Worm (Caenorhabditis elegans): ENCODE results near the gene Y69E1A.8.
A peak's percentile ranks its signal among the peaks of the same experiment; 100 is the strongest.

DNA sequence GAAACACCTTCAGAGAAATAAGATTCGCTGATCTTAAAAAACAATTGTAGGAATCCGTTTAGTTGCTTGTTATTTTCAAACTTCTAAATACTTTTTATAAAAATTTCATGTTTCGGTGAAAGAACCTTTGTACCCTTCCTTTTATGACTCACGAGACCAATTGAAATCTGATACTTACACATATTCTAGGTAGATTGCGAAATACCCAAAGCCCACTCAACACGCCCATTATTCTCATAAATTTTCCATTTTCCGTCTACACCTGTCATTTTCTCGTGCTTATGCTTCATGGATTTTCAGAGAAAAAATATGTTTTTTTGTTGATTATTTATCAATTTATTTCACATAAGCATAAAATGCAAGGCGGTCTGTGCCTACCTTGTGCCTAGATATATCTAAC is 40.0 kb downstream of the Y69E1A.8 start:
- TF ChIP-seq ztf-1 (GFP tag; conservative IDR thresholded peaks at IDR 0.05) (no peak), fos-1 (tag; optimal IDR thresholded peaks at IDR 0.05) (no peak), nhr-21 (tag; optimal IDR thresholded peaks at IDR 0.05) (no peak), ceh-16 (tag; optimal IDR thresholded peaks at IDR 0.05) (no peak), nhr-237 (tag; optimal IDR thresholded peaks at IDR 0.05) (no peak), lin-13 (GFP tag; optimal IDR thresholded peaks at IDR 0.05) (no peak), zag-1 (tag; optimal IDR thresholded peaks at IDR 0.05) (no peak), skn-1 (tag; optimal IDR thresholded peaks at IDR 0.05) (no peak), lsy-2 (tag; optimal IDR thresholded peaks at IDR 0.05) (peak in 1 of 2 experiments; percentile 6), elt-3 (tag; optimal IDR thresholded peaks at IDR 0.05) (no peak), snpc-4 (tag; optimal IDR thresholded peaks at IDR 0.05) (no peak), nhr-77 (tag; optimal IDR thresholded peaks at IDR 0.05) (no peak)

Measured in whole organism, L2 larva.